Fruit fly (Drosophila melanogaster) whole organism, prepupa: Measurements from ENCODE around the gene Or7a.
A peak's percentile ranks its signal among the peaks of the same experiment; 100 is the strongest.

ENCODE experiments used
- CG10631 ChIP-seq: fragments of 200-800 bp; sonication (Bioruptor generic); optimal IDR thresholded peaks from 2 replicates; lab custom pipeline; 2016; ENCODE audit warnings: missing biosample characterization, missing genetic modification characterization
- CG3032 ChIP-seq: fragments of 200-800 bp; optimal IDR thresholded peaks from 2 replicates; lab custom pipeline; 2019; ENCODE audit warnings: missing biosample characterization, mild to moderate bottlenecking, missing genetic modification characterization, moderate library complexity
- Eip93F ChIP-seq: fragments of 200-800 bp; sonication (Bioruptor generic); optimal IDR thresholded peaks from 2 replicates; lab custom pipeline; 2016; ENCODE audit warnings: missing biosample characterization, mild to moderate bottlenecking, missing genetic modification characterization
- Smox ChIP-seq: fragments of 200-800 bp; sonication (Bioruptor generic); optimal IDR thresholded peaks from 3 replicates; lab custom pipeline; 2016; ENCODE audit warnings: missing biosample characterization, missing genetic modification characterization
- net ChIP-seq: fragments of 200-800 bp; sonication (Bioruptor generic); optimal IDR thresholded peaks from 3 replicates; lab custom pipeline; 2016; ENCODE audit warnings: missing biosample characterization, missing genetic modification characterization

- peak; percentile 80 for TF ChIP-seq CG3032 (tag; lab: Kevin White, UChicago)
- no peak for TF ChIP-seq Smox
- TF ChIP-seq CG10631 (GFP tag; lab: Kevin White, UChicago) = peak; percentile 81
- TF ChIP-seq net (GFP tag; lab: Kevin White, UChicago) = no peak
- TF ChIP-seq Eip93F (GFP tag; lab: Kevin White, UChicago) = no peak
These were observed 8.2 kb downstream of the Or7a start, which contains the start of the genes Traf6 and GIIIspla2 for dm6 chrX:8157294-8157693.
